Fruit fly (Drosophila melanogaster) whole organism, prepupa: Measurements from ENCODE around the gene Mpi.

ENCODE experiments used
- Blimp-1 ChIP-seq: fragments of 200-800 bp; sonication (Bioruptor generic); optimal IDR thresholded peaks from 3 replicates; lab custom pipeline; 2017; ENCODE audit warnings: missing biosample characterization, missing genetic modification characterization, mild to moderate bottlenecking, moderate library complexity, missing genetic modification reagents
- CG11294 ChIP-seq: fragments of 200-800 bp; sonication (Bioruptor generic); IDR thresholded peaks from 2 replicates; pipeline ENCODE4 v1.3.6; 2022; ENCODE audit warnings: missing biosample characterization, missing genetic modification characterization
- CG11762 ChIP-seq: fragments of 200-800 bp; sonication (Bioruptor generic); optimal IDR thresholded peaks from 3 replicates; lab custom pipeline; 2016; ENCODE audit warnings: missing biosample characterization, missing genetic modification characterization; ENCODE audit not compliant: insufficient read depth
- CG1621 ChIP-seq: fragments of 200-800 bp; sonication (Bioruptor generic); optimal IDR thresholded peaks from 3 replicates; lab custom pipeline; 2018; ENCODE audit warnings: missing biosample characterization, mild to moderate bottlenecking, missing genetic modification characterization
- CG16779 ChIP-seq: fragments of 200-800 bp; sonication (Bioruptor generic); optimal IDR thresholded peaks from 3 replicates; lab custom pipeline; 2017; ENCODE audit warnings: missing biosample characterization, mild to moderate bottlenecking, missing genetic modification characterization
- CG3032 ChIP-seq: fragments of 200-800 bp; optimal IDR thresholded peaks from 2 replicates; lab custom pipeline; 2019; ENCODE audit warnings: missing biosample characterization, mild to moderate bottlenecking, missing genetic modification characterization, moderate library complexity
- CG32006 ChIP-seq: fragments of 200-800 bp; sonication (Bioruptor generic); optimal IDR thresholded peaks from 3 replicates; lab custom pipeline; 2017; ENCODE audit warnings: missing biosample characterization, mild to moderate bottlenecking, missing genetic modification characterization
- CG3919 ChIP-seq: fragments of 200-800 bp; sonication (Bioruptor generic); optimal IDR thresholded peaks from 3 replicates; lab custom pipeline; 2016; ENCODE audit warnings: missing biosample characterization, missing genetic modification characterization
- CG6163 ChIP-seq: fragments of 200-800 bp; sonication (Bioruptor generic); IDR thresholded peaks from 3 replicates; pipeline ENCODE4 v1.3.6; 2022; ENCODE audit warnings: missing biosample characterization, missing genetic modification characterization
- CG6276 ChIP-seq: fragments of 200-800 bp; sonication (Bioruptor generic); optimal IDR thresholded peaks from 2 replicates; lab custom pipeline; 2017; ENCODE audit warnings: missing biosample characterization, mild to moderate bottlenecking, missing genetic modification characterization
- CG6792 ChIP-seq: fragments of 200-800 bp; sonication (Bioruptor generic); optimal IDR thresholded peaks from 3 replicates; lab custom pipeline; 2016; ENCODE audit warnings: missing biosample characterization, missing genetic modification characterization
- CG6808 ChIP-seq: fragments of 200-800 bp; sonication (Bioruptor generic); optimal IDR thresholded peaks from 3 replicates; lab custom pipeline; 2017; ENCODE audit warnings: missing biosample characterization, missing genetic modification characterization, mild to moderate bottlenecking, moderate library complexity, missing genetic modification reagents
- CG6854 ChIP-seq: fragments of 200-800 bp; sonication (Bioruptor generic); optimal IDR thresholded peaks from 2 replicates; lab custom pipeline; 2017; ENCODE audit warnings: missing biosample characterization, mild to moderate bottlenecking, missing genetic modification characterization
- CG7368 ChIP-seq: fragments of 200-800 bp; sonication (Bioruptor generic); optimal IDR thresholded peaks from 3 replicates; lab custom pipeline; 2016; ENCODE audit warnings: missing biosample characterization, missing genetic modification characterization
- CG8119 ChIP-seq: fragments of 200-800 bp; sonication (Bioruptor generic); IDR thresholded peaks from 3 replicates; pipeline ENCODE4 v1.3.6; 2022; ENCODE audit warnings: missing biosample characterization, missing genetic modification characterization
- Hr38 ChIP-seq: sonication (Bioruptor generic); optimal IDR thresholded peaks from 2 replicates; lab custom pipeline; 2016; ENCODE audit warnings: missing biosample characterization, missing genetic modification characterization
- Hr39 ChIP-seq: fragments of 200-800 bp; sonication (Bioruptor generic); optimal IDR thresholded peaks from 2 replicates; lab custom pipeline; 2016; ENCODE audit warnings: missing biosample characterization, missing genetic modification characterization
- Lpt ChIP-seq: fragments of 200-800 bp; sonication (Bioruptor generic); optimal IDR thresholded peaks from 3 replicates; lab custom pipeline; 2016; ENCODE audit warnings: missing biosample characterization, missing genetic modification characterization
- Met ChIP-seq: fragments of 200-800 bp; sonication (Bioruptor generic); optimal IDR thresholded peaks from 3 replicates; lab custom pipeline; 2016; ENCODE audit warnings: missing biosample characterization, missing genetic modification characterization
- Sox14 ChIP-seq: fragments of 200-800 bp; sonication (Bioruptor generic); optimal IDR thresholded peaks from 3 replicates; lab custom pipeline; 2016; ENCODE audit warnings: missing biosample characterization, missing genetic modification characterization
- achi ChIP-seq: fragments of 200-800 bp; sonication (Bioruptor generic); optimal IDR thresholded peaks from 3 replicates; lab custom pipeline; 2016; ENCODE audit warnings: missing biosample characterization, missing genetic modification characterization
- dac ChIP-seq: fragments of 200-800 bp; sonication (Bioruptor generic); optimal IDR thresholded peaks from 2 replicates; lab custom pipeline; 2017; ENCODE audit warnings: missing biosample characterization, mild to moderate bottlenecking, missing genetic modification characterization
- eg ChIP-seq: fragments of 200-800 bp; sonication (Bioruptor generic); IDR thresholded peaks from 3 replicates; pipeline ENCODE4 v1.3.6; 2022; ENCODE audit warnings: missing biosample characterization, missing genetic modification characterization
- esn ChIP-seq: fragments of 200-800 bp; sonication (Bioruptor generic); optimal IDR thresholded peaks from 2 replicates; lab custom pipeline; 2016; ENCODE audit warnings: missing biosample characterization, mild to moderate bottlenecking, missing genetic modification characterization, moderate library complexity
- fkh ChIP-seq: fragments of 200-800 bp; sonication (Bioruptor generic); optimal IDR thresholded peaks from 3 replicates; lab custom pipeline; 2017; ENCODE audit warnings: missing biosample characterization, mild to moderate bottlenecking, missing genetic modification characterization, moderate library complexity
- lz ChIP-seq: fragments of 200-800 bp; sonication (Bioruptor generic); optimal IDR thresholded peaks from 3 replicates; lab custom pipeline; 2016; ENCODE audit warnings: missing biosample characterization, missing genetic modification characterization
- net ChIP-seq: fragments of 200-800 bp; sonication (Bioruptor generic); optimal IDR thresholded peaks from 3 replicates; lab custom pipeline; 2016; ENCODE audit warnings: missing biosample characterization, missing genetic modification characterization
- pdm3 ChIP-seq: fragments of 200-800 bp; sonication (Bioruptor generic); optimal IDR thresholded peaks from 3 replicates; lab custom pipeline; 2016; ENCODE audit warnings: missing biosample characterization, missing genetic modification characterization
- salr ChIP-seq, 2 experiments: fragments of 200-800 bp; sonication (Bioruptor generic); optimal IDR thresholded peaks; 3 replicates each; lab custom pipeline; 2016 to 2018; ENCODE audit warnings: missing biosample characterization in 2 of 2, missing genetic modification characterization in 2 of 2, mild to moderate bottlenecking in 1 of 2
- ss ChIP-seq, 2 experiments: fragments of 200-800 bp; sonication (Bioruptor generic); optimal IDR thresholded peaks; 2 replicates in 1 of 2; 3 replicates in 1 of 2; lab custom pipeline; 2017 to 2018; ENCODE audit warnings: mild to moderate bottlenecking in 2 of 2, missing biosample characterization in 2 of 2, missing genetic modification characterization in 2 of 2, moderate library complexity in 1 of 2
- svp ChIP-seq: fragments of 200-800 bp; sonication (Bioruptor generic); peaks from one replicate; lab custom pipeline; 2016; ENCODE audit warnings: missing biosample characterization, missing genetic modification characterization

Gene Mpi

DNA sequence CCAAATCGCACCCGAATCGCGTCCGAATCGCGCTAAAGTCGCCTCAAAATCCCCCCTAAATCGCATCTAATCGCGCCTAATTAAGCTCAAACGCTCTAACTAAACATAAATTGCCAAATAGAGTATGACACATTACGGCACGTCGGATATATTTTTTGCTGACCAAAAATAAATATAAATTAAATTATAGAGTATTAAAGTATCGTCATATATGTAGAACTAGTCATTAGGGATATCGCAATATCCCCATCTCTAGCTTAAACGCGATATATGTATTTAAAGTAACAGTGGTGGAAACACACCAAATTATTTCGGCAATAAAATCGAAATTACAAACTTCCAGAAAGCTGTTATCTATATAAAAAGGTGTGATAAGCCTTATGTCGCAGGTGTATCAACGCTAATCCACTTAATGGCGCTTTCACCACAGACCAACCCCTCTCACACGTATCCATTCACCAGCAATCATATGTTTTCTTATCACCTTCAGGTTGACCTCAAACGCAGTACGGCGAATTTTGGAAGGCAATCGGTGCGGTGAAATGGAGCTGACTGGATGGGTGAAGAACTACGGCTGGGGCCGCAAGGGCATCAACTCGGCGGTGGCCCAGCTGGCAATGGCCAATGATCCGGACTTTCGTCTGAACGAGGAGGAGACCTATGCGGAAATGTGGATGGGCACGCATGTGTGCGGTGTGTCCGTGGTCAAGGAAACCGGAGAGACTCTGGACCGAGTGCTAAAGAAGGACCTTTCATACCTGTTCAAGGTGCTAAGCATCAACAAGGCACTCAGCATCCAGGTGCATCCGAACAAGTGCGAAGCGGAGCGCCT, at the start of gene Mpi:
Gene Mpi, plus strand, starts transcription at position 263 of the 832 bp plus-strand sequence.
- TF ChIP-seq esn (GFP tag; lab: Kevin White, UChicago), result peak; percentile 34
- no peak for TF ChIP-seq CG6276 (GFP tag; lab: Kevin White, UChicago)
- TF ChIP-seq eg (GFP tag; lab: Robert Waterston, UW), result 0 out of 3 replicates have a peak, but pooled peaks have one; percentile 30
- no peak for TF ChIP-seq achi
- no peak for TF ChIP-seq CG1621 (tag; lab: Kevin White, UChicago)
- peak; percentile 36 for TF ChIP-seq CG3032
- TF ChIP-seq CG6808 (GFP tag; lab: Kevin White, UChicago), result no peak
- TF ChIP-seq CG3919 (GFP tag; lab: Kevin White, UChicago), result no peak
- peak; percentile 98 for TF ChIP-seq svp (GFP tag; lab: Kevin White, UChicago)
- TF ChIP-seq CG8119, result 0 out of 3 replicates have a peak, but pooled peaks have one; percentile 23
- TF ChIP-seq, all 60 proteins: peak for 5

DNA sequence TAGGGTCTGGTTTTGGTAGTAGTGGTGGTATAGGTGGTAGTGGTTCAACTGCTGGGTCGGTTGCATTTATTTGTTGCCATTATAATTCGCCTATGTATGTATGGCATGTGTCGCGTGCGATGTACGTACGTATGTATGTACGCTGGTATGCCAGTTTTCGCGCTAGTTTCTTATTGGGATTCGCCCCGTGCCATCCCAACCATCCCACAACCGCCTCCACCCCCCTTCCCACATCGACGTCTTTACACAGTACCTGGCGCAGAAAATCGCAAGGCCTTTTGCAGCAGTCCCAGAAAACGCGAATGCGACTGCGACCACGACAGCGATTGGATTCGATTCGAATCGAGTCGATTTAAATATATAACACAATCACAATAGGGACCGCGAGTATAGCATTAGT, 49.2 kb upstream of the Mpi start:
- no peak for TF ChIP-seq CG7368 (GFP tag; lab: Kevin White, UChicago)
- TF ChIP-seq CG6808 (GFP tag; lab: Kevin White, UChicago), result no peak
- TF ChIP-seq dac (GFP tag; lab: Kevin White, UChicago), result no peak
- TF ChIP-seq CG32006 (GFP tag; lab: Kevin White, UChicago), result no peak
- no peak for TF ChIP-seq CG6792
- no peak for TF ChIP-seq salr (GFP tag; optimal IDR thresholded peaks at IDR 0.05; lab: Kevin White, UChicago)
- no peak for TF ChIP-seq CG6163 (GFP tag; lab: Robert Waterston, UW)
- TF ChIP-seq CG11762 (GFP tag; lab: Kevin White, UChicago), result no peak
- no peak for TF ChIP-seq CG1621 (tag; lab: Kevin White, UChicago)
- no peak for TF ChIP-seq net (GFP tag; lab: Kevin White, UChicago)
- TF ChIP-seq Sox14, result no peak
- TF ChIP-seq lz, result no peak
- TF ChIP-seq Met (GFP tag; lab: Kevin White, UChicago), result no peak
- no peak for TF ChIP-seq CG11294
- no peak for TF ChIP-seq ss (GFP tag; optimal IDR thresholded peaks at IDR 0.05; lab: Kevin White, UChicago)
- no peak for TF ChIP-seq Hr39 (GFP tag; lab: Kevin White, UChicago)

DNA sequence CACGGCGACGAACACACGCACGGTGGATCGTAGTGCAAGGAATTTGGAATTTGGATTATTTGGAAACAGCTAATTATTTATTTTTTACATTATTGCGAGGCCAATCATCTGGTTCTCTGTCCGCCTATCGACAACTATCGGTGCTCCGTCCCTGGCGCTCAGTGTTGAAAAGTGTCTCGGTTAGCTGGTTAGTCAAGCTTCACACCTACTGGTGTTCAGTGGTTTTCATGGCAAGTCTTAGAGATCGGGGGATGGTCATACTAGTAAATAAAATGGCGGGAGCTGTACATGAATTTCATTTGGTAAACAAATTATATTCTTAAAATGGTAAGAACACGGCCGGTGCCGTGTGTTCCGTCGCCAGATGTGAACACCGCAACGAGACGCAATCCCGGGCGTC, 48.5 kb upstream of the Mpi start, which contains the start of the genes trbd and dmt:
Gene trbd, minus strand, starts transcription at position 152 of the 400 bp plus-strand sequence.
Gene dmt, plus strand, starts transcription at position 257 of the 400 bp plus-strand sequence.
- TF ChIP-seq CG6854 (GFP tag; lab: Kevin White, UChicago), result peak; percentile 75
- no peak for TF ChIP-seq Lpt (GFP tag; lab: Kevin White, UChicago)
- TF ChIP-seq esn (GFP tag; lab: Kevin White, UChicago), result no peak
- peak; percentile 99 for TF ChIP-seq fkh (GFP tag; lab: Kevin White, UChicago)
- TF ChIP-seq pdm3, result no peak
- TF ChIP-seq Blimp-1, result peak; percentile 41
- TF ChIP-seq, all 60 proteins: peak for 3

DNA sequence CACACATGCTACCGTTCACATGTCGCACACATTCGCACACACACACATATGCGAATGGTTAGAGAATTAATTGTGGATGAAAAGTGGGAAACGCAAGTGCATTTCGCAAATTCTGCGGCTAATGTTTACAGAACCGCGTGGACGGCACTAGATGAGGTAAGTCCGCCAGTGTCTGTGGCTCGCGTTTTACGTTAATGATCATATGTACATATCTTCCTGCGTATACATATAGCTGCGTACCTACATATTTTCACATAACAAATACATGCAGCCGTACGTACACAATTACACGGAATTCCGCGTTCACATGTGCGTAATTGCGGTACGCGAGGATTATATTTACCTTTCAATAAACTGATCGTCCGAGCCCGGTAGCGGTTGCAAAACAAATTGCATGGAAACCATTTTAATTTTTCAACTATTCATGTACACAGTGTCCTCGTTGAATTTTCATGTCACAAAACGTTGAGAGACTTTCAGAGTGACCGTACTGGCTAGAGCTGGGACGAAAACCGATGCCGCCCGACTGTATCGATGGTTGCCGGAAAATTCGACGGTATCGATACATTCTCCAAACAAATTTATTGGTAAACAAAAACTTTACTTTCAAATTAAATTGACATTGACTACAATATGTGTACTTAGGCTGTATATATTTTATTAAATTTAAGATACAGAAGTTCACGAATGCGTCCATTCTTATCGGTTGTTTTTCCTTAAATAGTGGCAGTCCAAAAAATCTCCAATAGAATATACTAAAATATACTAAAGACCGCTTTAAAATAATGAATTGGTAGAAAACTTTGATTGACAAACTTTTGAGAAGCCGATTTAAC, 34.1 kb upstream of the Mpi start, which contains the start of gene hyd:
Gene hyd, minus strand, starts transcription at position 495 of the 836 bp plus-strand sequence.
- TF ChIP-seq ss (GFP tag; optimal IDR thresholded peaks at IDR 0.05; lab: Kevin White, UChicago), result no peak
- no peak for TF ChIP-seq CG16779
- TF ChIP-seq fkh (GFP tag; lab: Kevin White, UChicago), result peak; percentile 55
- TF ChIP-seq Hr38 (GFP tag; lab: Kevin White, UChicago), result no peak
